Fruit fly (Drosophila melanogaster) whole organism, wandering third instar larva: ENCODE data around the gene Dyro.

ENCODE experiments used
- Abd-B ChIP-seq: fragments of >200 bp; optimal IDR thresholded peaks from 2 replicates; lab custom pipeline; 2017; ENCODE audit warnings: missing biosample characterization, missing genetic modification characterization
- CG32264 ChIP-seq: fragments of 200-800 bp; sonication (Bioruptor generic); optimal IDR thresholded peaks from 2 replicates; lab custom pipeline; 2016; ENCODE audit warnings: missing biosample characterization, missing genetic modification characterization
- CG9705 ChIP-seq: fragments of 200-800 bp; sonication (Bioruptor generic); optimal IDR thresholded peaks from 2 replicates; lab custom pipeline; 2018; ENCODE audit warnings: missing biosample characterization, mild to moderate bottlenecking, missing genetic modification characterization
- CrebA ChIP-seq: fragments of 200-800 bp; sonication (Bioruptor generic); optimal IDR thresholded peaks from 2 replicates; lab custom pipeline; 2016; ENCODE audit warnings: missing biosample characterization, mild to moderate bottlenecking, missing genetic modification characterization, borderline replicate concordance
- Dfd ChIP-seq: fragments of >200 bp; optimal IDR thresholded peaks from 2 replicates; lab custom pipeline; 2017; ENCODE audit warnings: missing biosample characterization, missing genetic modification characterization
- GATAd ChIP-seq: sonication (Bioruptor generic); optimal IDR thresholded peaks from 2 replicates; lab custom pipeline; 2016; ENCODE audit warnings: missing biosample characterization, missing genetic modification characterization
- HLH106 ChIP-seq: fragments of 200-800 bp; optimal IDR thresholded peaks from 3 replicates; lab custom pipeline; 2019; ENCODE audit warnings: missing biosample characterization, mild to moderate bottlenecking, missing genetic modification characterization, moderate library complexity
- Hnf4 ChIP-seq: fragments of 200-800 bp; sonication (Bioruptor generic); optimal IDR thresholded peaks from 2 replicates; lab custom pipeline; 2016; ENCODE audit warnings: missing biosample characterization, mild to moderate bottlenecking, missing genetic modification characterization
- Hr78 ChIP-seq: fragments of >200 bp; optimal IDR thresholded peaks from 2 replicates; lab custom pipeline; 2017; ENCODE audit warnings: missing biosample characterization, missing genetic modification characterization
- Hr83 ChIP-seq: fragments of 200-300 bp; sonication (Bioruptor generic); optimal IDR thresholded peaks from 2 replicates; lab custom pipeline; 2016; ENCODE audit warnings: missing biosample characterization, mild to moderate bottlenecking, missing genetic modification characterization, moderate library complexity; ENCODE audit not compliant: poor library complexity, severe bottlenecking
- Mio ChIP-seq: sonication (Bioruptor generic); optimal IDR thresholded peaks from 2 replicates; lab custom pipeline; 2016; ENCODE audit warnings: missing biosample characterization, missing genetic modification characterization
- Myc ChIP-seq: fragments of >200 bp; optimal IDR thresholded peaks from 2 replicates; lab custom pipeline; 2017
- N ChIP-seq: fragments of >200 bp; optimal IDR thresholded peaks from 2 replicates; lab custom pipeline; 2018; ENCODE audit warnings: missing biosample characterization, missing external identifiers, missing genetic modification characterization
- OdsH ChIP-seq: fragments of 200-800 bp; sonication (Bioruptor generic); optimal IDR thresholded peaks from 2 replicates; lab custom pipeline; 2016; ENCODE audit warnings: missing biosample characterization, mild to moderate bottlenecking, missing genetic modification characterization
- Rel ChIP-seq, 2 experiments: fragments of 200-800 bp; sonication (Bioruptor generic) in 1 of 2; optimal IDR thresholded peaks; 2 replicates in 1 of 2; 3 replicates in 1 of 2; lab custom pipeline; 2016 to 2019; ENCODE audit warnings: mild to moderate bottlenecking in 2 of 2, missing biosample characterization in 2 of 2, missing genetic modification characterization in 2 of 2, moderate library complexity in 1 of 2
- Sp1 ChIP-seq: fragments of 200-800 bp; sonication (Bioruptor generic); optimal IDR thresholded peaks from 3 replicates; lab custom pipeline; 2019; ENCODE audit warnings: missing biosample characterization, mild to moderate bottlenecking, missing genetic modification characterization, moderate library complexity
- Vsx2 ChIP-seq: fragments of 200-300, 225-300 bp; sonication (Bioruptor generic); optimal IDR thresholded peaks from 2 replicates; lab custom pipeline; 2018; ENCODE audit warnings: missing biosample characterization, missing genetic modification characterization; ENCODE audit not compliant: partially characterized antibody
- br ChIP-seq: fragments of 200-800 bp; sonication (Bioruptor generic); optimal IDR thresholded peaks from 2 replicates; lab custom pipeline; 2016; ENCODE audit warnings: missing biosample characterization, missing genetic modification characterization
- brk ChIP-seq: fragments of 200-800 bp; sonication (Bioruptor generic); optimal IDR thresholded peaks from 2 replicates; lab custom pipeline; 2016; ENCODE audit warnings: missing biosample characterization, mild to moderate bottlenecking, missing genetic modification characterization
- dl ChIP-seq, 2 experiments: fragments of 175-275, 200-275 bp in 1 of 2; fragments of 200-275 bp in 1 of 2; sonication (Bioruptor generic); optimal IDR thresholded peaks; lab custom pipeline; 2018; ENCODE audit warnings: mild to moderate bottlenecking in 2 of 2, missing biosample characterization in 2 of 2, missing genetic modification characterization in 2 of 2, moderate library complexity in 2 of 2; ENCODE audit not compliant: partially characterized antibody in 2 of 2, insufficient read depth in 1 of 2
- dmrt93B ChIP-seq: fragments of 200-800 bp; sonication (Bioruptor generic); optimal IDR thresholded peaks from 2 replicates; lab custom pipeline; 2018; ENCODE audit warnings: missing biosample characterization, mild to moderate bottlenecking, missing genetic modification characterization
- dsf ChIP-seq: sonication (Bioruptor generic); optimal IDR thresholded peaks from 2 replicates; lab custom pipeline; 2016; ENCODE audit warnings: missing biosample characterization, missing genetic modification characterization, borderline replicate concordance
- foxo ChIP-seq, 2 experiments: fragments of 200-800 bp; sonication (Bioruptor generic); optimal IDR thresholded peaks; 2 replicates in 1 of 2; 3 replicates in 1 of 2; lab custom pipeline; 2016 to 2017; ENCODE audit warnings: missing biosample characterization in 2 of 2, missing genetic modification characterization in 2 of 2
- fru ChIP-seq: fragments of 200-800 bp; sonication (Bioruptor generic); optimal IDR thresholded peaks from 3 replicates; lab custom pipeline; 2016; ENCODE audit warnings: missing biosample characterization, mild to moderate bottlenecking, missing genetic modification characterization
- h ChIP-seq: fragments of 200-800 bp; sonication (Bioruptor generic); optimal IDR thresholded peaks from 3 replicates; lab custom pipeline; 2016; ENCODE audit warnings: missing biosample characterization, mild to moderate bottlenecking, missing genetic modification characterization
- jim ChIP-seq: fragments of 175-275, 200-325 bp; sonication (Bioruptor generic); optimal IDR thresholded peaks from 2 replicates; lab custom pipeline; 2016; ENCODE audit warnings: missing biosample characterization, mild to moderate bottlenecking, missing genetic modification characterization
- lola ChIP-seq: fragments of >200 bp; optimal IDR thresholded peaks from 2 replicates; lab custom pipeline; 2017; ENCODE audit warnings: missing biosample characterization, missing genetic modification characterization
- pan ChIP-seq: fragments of >200 bp; optimal IDR thresholded peaks from 2 replicates; lab custom pipeline; 2017
- psq ChIP-seq: fragments of 200-800 bp; sonication (Bioruptor generic); optimal IDR thresholded peaks from 3 replicates; lab custom pipeline; 2017; ENCODE audit warnings: missing biosample characterization, mild to moderate bottlenecking, missing genetic modification characterization, moderate library complexity
- rgr ChIP-seq: fragments of 200-800 bp; sonication (Bioruptor generic); optimal IDR thresholded peaks from 3 replicates; lab custom pipeline; 2016; ENCODE audit warnings: missing biosample characterization, mild to moderate bottlenecking, missing genetic modification characterization
- sv ChIP-seq: fragments of 200-800 bp; sonication (Bioruptor generic); optimal IDR thresholded peaks from 3 replicates; lab custom pipeline; 2016; ENCODE audit warnings: missing biosample characterization, missing genetic modification characterization
- tai ChIP-seq: sonication (Bioruptor generic); optimal IDR thresholded peaks from 2 replicates; lab custom pipeline; 2016; ENCODE audit warnings: missing biosample characterization, missing genetic modification characterization
- woc ChIP-seq: sonication (Bioruptor generic); optimal IDR thresholded peaks from 2 replicates; lab custom pipeline; 2016; ENCODE audit warnings: missing biosample characterization, mild to moderate bottlenecking, missing genetic modification characterization

The Dyro gene

DNA sequence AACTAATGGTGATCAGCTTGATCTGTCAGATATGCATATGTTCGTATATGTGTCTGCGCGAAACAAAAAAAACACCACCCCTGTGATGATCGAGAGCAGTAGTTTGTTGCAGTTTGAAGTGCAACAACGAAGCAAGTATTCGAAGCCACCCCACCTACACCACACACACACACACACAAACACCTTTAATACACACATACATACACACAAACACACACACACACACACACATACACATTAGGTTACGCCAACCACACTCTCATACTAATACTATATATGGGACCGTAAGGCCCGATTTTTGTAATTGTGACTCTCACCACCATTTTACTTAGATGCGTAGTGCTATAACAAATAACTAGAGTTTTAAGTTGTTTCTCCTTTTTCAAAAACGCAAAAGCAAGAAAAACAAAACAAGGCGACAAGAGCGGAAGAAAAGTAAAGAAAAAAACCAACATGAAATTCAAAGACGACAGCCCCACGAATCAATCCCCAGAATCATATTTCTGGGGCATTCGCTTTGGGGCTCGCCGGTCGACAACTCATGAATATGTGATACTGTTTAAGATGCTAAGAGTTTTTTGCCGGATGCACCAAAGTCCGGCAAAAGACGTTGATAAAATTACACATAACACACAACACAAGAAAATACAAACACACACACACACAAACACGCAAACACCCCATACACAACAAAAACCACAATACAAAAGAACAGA lies 41.1 kb downstream of the Dyro start:
- TF ChIP-seq Dfd (GFP tag; lab: Kevin White, UChicago) (peak; percentile 87), h (GFP tag; lab: Kevin White, UChicago) (no peak), psq (GFP tag; lab: Kevin White, UChicago) (no peak)

DNA sequence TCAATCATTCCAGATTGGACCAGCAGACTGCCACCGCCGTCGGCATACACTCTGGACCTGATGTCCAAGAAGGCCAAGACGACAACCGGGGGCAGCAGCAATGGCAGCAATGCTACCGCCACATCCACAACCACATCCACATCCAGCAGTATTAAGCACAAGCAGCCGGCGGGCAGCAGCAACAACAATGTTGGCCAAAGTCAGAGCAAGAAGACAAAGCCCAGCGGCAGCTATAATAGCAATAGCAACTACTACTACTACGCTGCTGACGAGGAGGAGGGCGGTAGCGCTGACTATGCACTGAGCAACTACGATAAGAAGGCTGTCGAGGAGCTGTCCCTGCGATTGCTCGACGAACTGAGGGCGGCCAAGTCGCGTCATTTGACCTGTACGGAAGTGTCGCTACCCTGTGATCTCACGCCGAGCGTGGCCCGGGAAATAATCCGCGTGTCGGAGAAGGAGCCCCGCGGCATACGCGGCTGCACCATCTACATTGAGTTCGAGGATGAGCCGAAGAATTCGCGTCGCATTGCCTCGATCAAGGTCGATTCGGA lies 42.0 kb downstream of the Dyro start:
- TF ChIP-seq GATAd (no peak), dmrt93B (GFP tag; lab: Kevin White, UChicago) (no peak), Mio (no peak), br (no peak), woc (GFP tag; lab: Kevin White, UChicago) (no peak), CG32264 (GFP tag; lab: Kevin White, UChicago) (no peak), jim (GFP tag; lab: Kevin White, UChicago) (no peak), Dfd (GFP tag; lab: Kevin White, UChicago) (no peak), lola (GFP tag; lab: Kevin White, UChicago) (no peak), Hr78 (GFP tag; lab: Kevin White, UChicago) (no peak), psq (GFP tag; lab: Kevin White, UChicago) (no peak), fru (GFP tag; lab: Kevin White, UChicago) (no peak), CG9705 (GFP tag; lab: Kevin White, UChicago) (no peak), HLH106 (tag; lab: Kevin White, UChicago) (no peak), Vsx2 (GFP tag; lab: Kevin White, UChicago) (no peak), CrebA (GFP tag; lab: Kevin White, UChicago) (no peak), sv (GFP tag; lab: Kevin White, UChicago) (no peak), brk (no peak), foxo (GFP tag; optimal IDR thresholded peaks at IDR 0.05; lab: Kevin White, UChicago) (no peak), Hnf4 (GFP tag; lab: Kevin White, UChicago) (no peak)

DNA sequence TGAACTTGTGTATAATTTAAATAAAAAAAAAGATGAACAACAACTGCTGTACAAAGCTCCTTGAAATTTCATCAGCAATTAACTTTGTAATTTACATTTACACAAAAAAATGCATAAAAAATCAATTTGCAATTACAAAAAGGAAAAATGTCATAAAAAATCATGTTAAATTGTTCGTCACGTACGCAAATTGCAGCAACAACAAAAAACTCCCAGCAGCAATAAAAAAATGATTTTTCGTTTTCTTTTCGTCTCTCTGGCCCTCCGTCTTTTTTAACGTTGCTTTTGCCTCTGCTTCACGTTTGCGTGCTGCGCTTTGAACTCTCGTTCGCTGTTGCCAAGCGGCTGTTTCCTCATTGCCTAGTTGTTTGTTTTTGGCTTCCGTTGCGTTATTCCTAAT lies 42.6 kb downstream of the Dyro start:
- TF ChIP-seq woc (GFP tag; lab: Kevin White, UChicago) (peak; percentile 21), psq (GFP tag; lab: Kevin White, UChicago) (peak; percentile 77), h (GFP tag; lab: Kevin White, UChicago) (no peak), Myc (lab: Kevin White, UChicago) (no peak), dsf (GFP tag; lab: Kevin White, UChicago) (peak; percentile 11), sv (GFP tag; lab: Kevin White, UChicago) (peak; percentile 54), brk (peak; percentile 19)

DNA sequence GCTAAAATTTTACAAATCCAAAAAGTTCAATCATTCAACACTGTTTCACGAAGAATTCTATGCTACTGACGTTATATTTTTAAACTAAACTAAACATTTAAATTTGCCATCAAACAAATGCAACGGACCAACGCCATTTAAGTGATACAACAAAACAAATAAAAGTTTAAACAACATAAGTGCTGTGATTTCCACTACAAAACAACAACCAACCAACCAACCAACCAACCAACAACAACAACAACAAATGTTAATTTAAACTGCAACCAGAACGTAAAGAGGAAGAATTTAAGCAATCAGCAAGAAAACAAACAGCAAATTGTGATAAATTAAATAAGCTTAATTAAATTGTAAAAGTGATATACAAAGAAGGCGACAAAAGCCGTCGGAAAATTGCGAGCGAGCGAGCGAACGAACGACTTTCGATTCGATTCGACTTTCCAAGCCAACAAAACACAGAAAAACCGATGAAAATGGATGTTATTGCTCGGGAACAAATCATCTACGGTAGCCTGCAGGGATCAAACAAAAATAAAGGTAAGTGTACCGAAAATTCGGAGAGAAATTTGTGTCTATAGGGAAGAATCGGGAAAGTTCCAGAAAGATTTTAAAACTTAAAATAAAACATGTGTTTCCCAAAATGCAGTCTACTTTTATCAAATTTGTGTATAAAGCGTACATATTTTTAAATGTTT lies 43.1 kb downstream of the Dyro start:
- TF ChIP-seq Sp1 (GFP tag; lab: Kevin White, UChicago) = no peak
- TF ChIP-seq Hnf4 (GFP tag; lab: Kevin White, UChicago) = no peak
- no peak for TF ChIP-seq pan (lab: Kevin White, UChicago)
- no peak for TF ChIP-seq CrebA (GFP tag; lab: Kevin White, UChicago)
- TF ChIP-seq woc (GFP tag; lab: Kevin White, UChicago) = no peak
- peak; percentile 32 for TF ChIP-seq GATAd
- peak; percentile 60 for TF ChIP-seq sv (GFP tag; lab: Kevin White, UChicago)
- peak; percentile 58 for TF ChIP-seq Hr83 (GFP tag; lab: Kevin White, UChicago)
- no peak for TF ChIP-seq Mio
- no peak for TF ChIP-seq psq (GFP tag; lab: Kevin White, UChicago)

- peak; percentile 83 for TF ChIP-seq h (GFP tag; lab: Kevin White, UChicago)
- TF ChIP-seq tai (GFP tag; lab: Kevin White, UChicago) = peak; percentile 33
- no peak for TF ChIP-seq Rel (GFP tag; optimal IDR thresholded peaks at IDR 0.05; lab: Kevin White, UChicago)
- TF ChIP-seq Rel (tag; optimal IDR thresholded peaks at IDR 0.05; lab: Kevin White, UChicago) = peak; percentile 77
- peak; percentile 78 for TF ChIP-seq Hnf4 (GFP tag; lab: Kevin White, UChicago)
- TF ChIP-seq rgr = peak; percentile 74
- TF ChIP-seq HLH106 (tag; lab: Kevin White, UChicago) = peak; percentile 14
- peak; percentile 74 for TF ChIP-seq fru (GFP tag; lab: Kevin White, UChicago)
- TF ChIP-seq OdsH (GFP tag; lab: Kevin White, UChicago) = peak; percentile 60
- TF ChIP-seq psq (GFP tag; lab: Kevin White, UChicago) = peak; percentile 76
- no peak for TF ChIP-seq Abd-B
- TF ChIP-seq woc (GFP tag; lab: Kevin White, UChicago) = peak; percentile 4
- TF ChIP-seq brk = no peak
- TF ChIP-seq N (GFP tag; lab: Kevin White, UChicago) = no peak
- no peak for TF ChIP-seq dmrt93B (GFP tag; lab: Kevin White, UChicago)
- TF ChIP-seq jim (GFP tag; lab: Kevin White, UChicago) = peak; percentile 77
- TF ChIP-seq Hr83 (GFP tag; lab: Kevin White, UChicago) = peak; percentile 84
- no peak for TF ChIP-seq GATAd
- TF ChIP-seq sv (GFP tag; lab: Kevin White, UChicago) = no peak
- TF ChIP-seq dl (GFP tag; optimal IDR thresholded peaks at IDR 0.05; lab: Kevin White, UChicago; ENCODE audit: insufficient read depth in 1 of 2, partially characterized antibody in 2 of 2) = peak; percentile 90 to 98
- peak; percentile 69 for TF ChIP-seq Sp1 (GFP tag; lab: Kevin White, UChicago)
- TF ChIP-seq Hr78 (GFP tag; lab: Kevin White, UChicago) = no peak
- peak; percentile 96 for TF ChIP-seq Vsx2 (GFP tag; lab: Kevin White, UChicago)
Measured at dm6 chr3L:11251721-11252423, 43.8 kb downstream of the Dyro start, which contains the start of gene scyl. Gene scyl, plus strand, starts transcription at chr3L:11252307.
